Worm (Caenorhabditis elegans): ENCODE data around the gene fbxb-49.

Gene fbxb-49

ce11 chrII:1607575-1607974 is 39.3 kb downstream of the fbxb-49 start:
- TF ChIP-seq ama-1 (optimal IDR thresholded peaks at IDR 0.05) (no peak), F13C5.2 (tag; optimal IDR thresholded peaks at IDR 0.05) (no peak), ets-7 (tag; optimal IDR thresholded peaks at IDR 0.05) (no peak), scrt-1 (GFP tag; IDR thresholded peaks at IDR 0.05) (no peak), hmg-4 (GFP tag; optimal IDR thresholded peaks at IDR 0.05) (no peak), B0310.2 (tag; optimal IDR thresholded peaks at IDR 0.05) (no peak), tbx-11 (GFP tag; IDR thresholded peaks at IDR 0.05) (no peak), sea-1 (GFP tag; conservative IDR thresholded peaks at IDR 0.05) (no peak), hnd-1 (tag; optimal IDR thresholded peaks at IDR 0.05) (no peak), ceh-36 (tag; optimal IDR thresholded peaks at IDR 0.05) (no peak), tbx-37 (GFP tag; conservative IDR thresholded peaks at IDR 0.05) (no peak), aly-1 (tag; optimal IDR thresholded peaks at IDR 0.05) (no peak), pes-1 (GFP tag; IDR thresholded peaks at IDR 0.05) (no peak), flt-1 (GFP tag; IDR thresholded peaks at IDR 0.05) (no peak), hmbx-1 (tag; optimal IDR thresholded peaks at IDR 0.05) (no peak), tra-4 (tag; optimal IDR thresholded peaks at IDR 0.05) (no peak), ceh-13 (GFP tag; optimal IDR thresholded peaks at IDR 0.05) (no peak)

- no peak for TF ChIP-seq hmbx-1 (tag; optimal IDR thresholded peaks at IDR 0.05)
- no peak for TF ChIP-seq aly-1 (tag; optimal IDR thresholded peaks at IDR 0.05)
- no peak for TF ChIP-seq scrt-1 (GFP tag; IDR thresholded peaks at IDR 0.05)
Observed at ce11 chrII:1608915-1609314, 40.6 kb downstream of the fbxb-49 start.

- TF ChIP-seq flt-1 (GFP tag; IDR thresholded peaks at IDR 0.05) (no peak), F13C5.2 (tag; optimal IDR thresholded peaks at IDR 0.05) (no peak), B0310.2 (tag; optimal IDR thresholded peaks at IDR 0.05) (no peak), ceh-36 (tag; optimal IDR thresholded peaks at IDR 0.05) (no peak), tra-4 (tag; optimal IDR thresholded peaks at IDR 0.05) (no peak), sea-1 (GFP tag; conservative IDR thresholded peaks at IDR 0.05) (no peak)
Observed at ce11 chrII:1610630-1611029, 42.3 kb downstream of the fbxb-49 start, which contains the start of gene fbxa-163. TSS of gene fbxa-163 (minus strand) at chrII:1610730.

ce11 chrII:1613972-1614371 is 45.7 kb downstream of the fbxb-49 start, which contains the start of gene fbxa-164:
TSS of gene fbxa-164 (minus strand) at chrII:1614072.
- no peak for TF ChIP-seq tra-4 (tag; optimal IDR thresholded peaks at IDR 0.05)
- TF ChIP-seq B0310.2 (tag; optimal IDR thresholded peaks at IDR 0.05), result no peak
- TF ChIP-seq pes-1 (GFP tag; IDR thresholded peaks at IDR 0.05), result no peak
- no peak for TF ChIP-seq flt-1 (GFP tag; IDR thresholded peaks at IDR 0.05)
- TF ChIP-seq ets-7 (tag; optimal IDR thresholded peaks at IDR 0.05), result no peak
- no peak for TF ChIP-seq sea-1 (GFP tag; conservative IDR thresholded peaks at IDR 0.05)
- no peak for TF ChIP-seq aly-1 (tag; optimal IDR thresholded peaks at IDR 0.05)
- TF ChIP-seq hmbx-1 (tag; optimal IDR thresholded peaks at IDR 0.05), result no peak
- no peak for TF ChIP-seq hmg-4 (GFP tag; optimal IDR thresholded peaks at IDR 0.05)
- TF ChIP-seq hnd-1 (tag; optimal IDR thresholded peaks at IDR 0.05), result no peak
- no peak for TF ChIP-seq scrt-1 (GFP tag; IDR thresholded peaks at IDR 0.05)
- no peak for TF ChIP-seq F13C5.2 (tag; optimal IDR thresholded peaks at IDR 0.05)
- no peak for TF ChIP-seq ama-1 (optimal IDR thresholded peaks at IDR 0.05)

- TF ChIP-seq ceh-36 (tag; optimal IDR thresholded peaks at IDR 0.05) (no peak), F13C5.2 (tag; optimal IDR thresholded peaks at IDR 0.05) (no peak), hnd-1 (tag; optimal IDR thresholded peaks at IDR 0.05) (no peak), ets-7 (tag; optimal IDR thresholded peaks at IDR 0.05) (no peak), tra-4 (tag; optimal IDR thresholded peaks at IDR 0.05) (no peak), scrt-1 (GFP tag; IDR thresholded peaks at IDR 0.05) (no peak), tbx-37 (GFP tag; conservative IDR thresholded peaks at IDR 0.05) (no peak), ceh-13 (GFP tag; optimal IDR thresholded peaks at IDR 0.05) (no peak), sea-1 (GFP tag; conservative IDR thresholded peaks at IDR 0.05) (no peak), flt-1 (GFP tag; IDR thresholded peaks at IDR 0.05) (no peak), aly-1 (tag; optimal IDR thresholded peaks at IDR 0.05) (no peak), pes-1 (GFP tag; IDR thresholded peaks at IDR 0.05) (no peak), B0310.2 (tag; optimal IDR thresholded peaks at IDR 0.05) (no peak), ama-1 (optimal IDR thresholded peaks at IDR 0.05) (no peak), tbx-11 (GFP tag; IDR thresholded peaks at IDR 0.05) (no peak), hmbx-1 (tag; optimal IDR thresholded peaks at IDR 0.05) (no peak), hmg-4 (GFP tag; optimal IDR thresholded peaks at IDR 0.05) (no peak)
Observed at ce11 chrII:1616382-1616781, 48.1 kb downstream of the fbxb-49 start, which contains the start of gene fbxa-165. TSS of gene fbxa-165 (minus strand) at chrII:1616482.

ce11 chrII:1618948-1619347 is 50.6 kb downstream of the fbxb-49 start, which contains the start of gene fbxa-166:
TSS of gene fbxa-166 (minus strand) at chrII:1619048.
- no peak for TF ChIP-seq pes-1 (GFP tag; IDR thresholded peaks at IDR 0.05)
- no peak for TF ChIP-seq ets-7 (tag; optimal IDR thresholded peaks at IDR 0.05)
- no peak for TF ChIP-seq sea-1 (GFP tag; conservative IDR thresholded peaks at IDR 0.05)
- TF ChIP-seq scrt-1 (GFP tag; IDR thresholded peaks at IDR 0.05), result no peak
- no peak for TF ChIP-seq tbx-11 (GFP tag; IDR thresholded peaks at IDR 0.05)
- TF ChIP-seq tbx-37 (GFP tag; conservative IDR thresholded peaks at IDR 0.05), result no peak
- TF ChIP-seq B0310.2 (tag; optimal IDR thresholded peaks at IDR 0.05), result no peak
- TF ChIP-seq aly-1 (tag; optimal IDR thresholded peaks at IDR 0.05), result no peak
- TF ChIP-seq hnd-1 (tag; optimal IDR thresholded peaks at IDR 0.05), result no peak
- no peak for TF ChIP-seq hmbx-1 (tag; optimal IDR thresholded peaks at IDR 0.05)
- TF ChIP-seq ceh-13 (GFP tag; optimal IDR thresholded peaks at IDR 0.05), result no peak
- TF ChIP-seq tra-4 (tag; optimal IDR thresholded peaks at IDR 0.05), result no peak
- TF ChIP-seq F13C5.2 (tag; optimal IDR thresholded peaks at IDR 0.05), result no peak
- TF ChIP-seq flt-1 (GFP tag; IDR thresholded peaks at IDR 0.05), result no peak
- TF ChIP-seq hmg-4 (GFP tag; optimal IDR thresholded peaks at IDR 0.05), result no peak
- no peak for TF ChIP-seq ceh-36 (tag; optimal IDR thresholded peaks at IDR 0.05)
- TF ChIP-seq ama-1 (optimal IDR thresholded peaks at IDR 0.05), result no peak
